Worm (Caenorhabditis elegans): ENCODE measurements around the gene H03A11.2.
A peak's percentile ranks its signal among the peaks of the same experiment; 100 is the strongest.

H03A11.2 gene

ce11 chrX:15264149-15264548 lies 33.7 kb upstream of the H03A11.2 start:
- TF ChIP-seq nhr-11 (tag; optimal IDR thresholded peaks at IDR 0.05) (no peak), ceh-82 (tag; optimal IDR thresholded peaks at IDR 0.05) (no peak), egl-27 (tag; optimal IDR thresholded peaks at IDR 0.05) (no peak), elt-2 (tag; optimal IDR thresholded peaks at IDR 0.05) (no peak), lsy-12 (tag; optimal IDR thresholded peaks at IDR 0.05) (no peak), nhr-23 (tag; optimal IDR thresholded peaks at IDR 0.05) (no peak), nhr-28 (tag; optimal IDR thresholded peaks at IDR 0.05) (no peak), ztf-11 (tag; optimal IDR thresholded peaks at IDR 0.05) (no peak), nhr-237 (tag; optimal IDR thresholded peaks at IDR 0.05) (no peak), ceh-9 (tag; optimal IDR thresholded peaks at IDR 0.05) (no peak), pqm-1 (tag; optimal IDR thresholded peaks at IDR 0.05) (no peak)

- no peak for TF ChIP-seq elt-2 (tag; optimal IDR thresholded peaks at IDR 0.05)
- TF ChIP-seq nhr-67 (tag; optimal IDR thresholded peaks at IDR 0.05) = no peak
- TF ChIP-seq pha-4 (tag; optimal IDR thresholded peaks at IDR 0.05) = no peak
- TF ChIP-seq ztf-4 (tag; optimal IDR thresholded peaks at IDR 0.05) = no peak
- TF ChIP-seq ceh-9 (tag; optimal IDR thresholded peaks at IDR 0.05) = no peak
- no peak for TF ChIP-seq jun-1 (tag; optimal IDR thresholded peaks at IDR 0.05)
- TF ChIP-seq ceh-16 (tag; optimal IDR thresholded peaks at IDR 0.05) = no peak
- no peak for TF ChIP-seq tbx-2 (tag; optimal IDR thresholded peaks at IDR 0.05)
- no peak for TF ChIP-seq daf-12 (tag; optimal IDR thresholded peaks at IDR 0.05)
- no peak for TF ChIP-seq nhr-12 (tag; optimal IDR thresholded peaks at IDR 0.05)
- no peak for TF ChIP-seq ceh-28 (tag; optimal IDR thresholded peaks at IDR 0.05)
- TF ChIP-seq nhr-28 (tag; optimal IDR thresholded peaks at IDR 0.05) = no peak
- no peak for TF ChIP-seq nhr-23 (tag; optimal IDR thresholded peaks at IDR 0.05)
- no peak for TF ChIP-seq unc-62 (GFP tag; optimal IDR thresholded peaks at IDR 0.05)
- TF ChIP-seq snpc-4 (tag; optimal IDR thresholded peaks at IDR 0.05) = no peak
- no peak for TF ChIP-seq nhr-25 (tag; optimal IDR thresholded peaks at IDR 0.05)
- TF ChIP-seq fkh-2 (tag; optimal IDR thresholded peaks at IDR 0.05) = no peak
- TF ChIP-seq ZK546.5 (tag; optimal IDR thresholded peaks at IDR 0.05) = no peak
- TF ChIP-seq elt-1 (tag; optimal IDR thresholded peaks at IDR 0.05) = no peak
These were observed 32.4 kb upstream of the H03A11.2 start for ce11 chrX:15262875-15263274.

ce11 chrX:15262423-15262822 lies 32.0 kb upstream of the H03A11.2 start, which contains the start of gene F46F2.5:
Gene F46F2.5 (plus strand): TSS chrX:15262723.
- TF ChIP-seq nhr-76 (tag; optimal IDR thresholded peaks at IDR 0.05) (no peak), nhr-77 (tag; optimal IDR thresholded peaks at IDR 0.05) (no peak), ZK546.5 (tag; optimal IDR thresholded peaks at IDR 0.05) (no peak), fkh-10 (GFP tag; optimal IDR thresholded peaks at IDR 0.05) (no peak), nfya-1 (tag; optimal IDR thresholded peaks at IDR 0.05; ENCODE audit: insufficient read depth) (no peak), nhr-43 (tag; optimal IDR thresholded peaks at IDR 0.05; ENCODE audit: poor library complexity, severe bottlenecking) (no peak), egl-27 (tag; optimal IDR thresholded peaks at IDR 0.05) (no peak), aly-2 (tag; optimal IDR thresholded peaks at IDR 0.05) (no peak), elt-1 (tag; optimal IDR thresholded peaks at IDR 0.05) (no peak)

ce11 chrX:15259947-15260687 lies 29.7 kb upstream of the H03A11.2 start, which contains the start of gene F46F2.3:
Gene F46F2.3 (minus strand): TSS chrX:15260287.
- TF ChIP-seq nhr-25 (tag; optimal IDR thresholded peaks at IDR 0.05) = peak; percentile 45
- no peak for TF ChIP-seq snpc-4 (tag; optimal IDR thresholded peaks at IDR 0.05)
- no peak for TF ChIP-seq ceh-9 (tag; optimal IDR thresholded peaks at IDR 0.05)
- no peak for TF ChIP-seq sea-2 (GFP tag; optimal IDR thresholded peaks at IDR 0.05)
- no peak for TF ChIP-seq lin-15B (tag; optimal IDR thresholded peaks at IDR 0.05)

- TF ChIP-seq nhr-67 (tag; optimal IDR thresholded peaks at IDR 0.05) (no peak), nhr-25 (tag; optimal IDR thresholded peaks at IDR 0.05) (peak; percentile 78), pha-4 (tag; optimal IDR thresholded peaks at IDR 0.05) (peak; percentile 90), lin-39 (tag; optimal IDR thresholded peaks at IDR 0.05) (no peak), nhr-23 (tag; optimal IDR thresholded peaks at IDR 0.05) (peak; percentile 57)
These were observed 16.1 kb upstream of the H03A11.2 start for ce11 chrX:15246595-15246994.
